Fruit fly (Drosophila melanogaster): ENCODE results near the gene CG10550.

dm6 chr3R:25258628-25259240 is 49.5 kb downstream of the CG10550 start, which contains the start of gene CG11857:
- no peak for TF ChIP-seq pan (optimal IDR thresholded peaks at IDR 0.05)
- no peak for TF ChIP-seq EcR (GFP tag; optimal IDR thresholded peaks at IDR 0.05)
- TF ChIP-seq usp (GFP tag; optimal IDR thresholded peaks at IDR 0.05), result no peak
- no peak for TF ChIP-seq psq (optimal IDR thresholded peaks at IDR 0.05)

Measured in whole organism.